Worm (Caenorhabditis elegans) whole organism, early embryonic: ENCODE results near the gene srbc-30.

Experiments used
- B0310.2 ChIP-seq: sonication (generic microtip); optimal IDR thresholded peaks from 2 replicates; lab custom pipeline; 2016; ENCODE audit warnings: mild to moderate bottlenecking, missing genetic modification characterization, missing compliant biosample characterization
- F13C5.2 ChIP-seq: sonication (generic microtip); optimal IDR thresholded peaks from 2 replicates; lab custom pipeline; 2017; ENCODE audit warnings: mild to moderate bottlenecking, missing genetic modification characterization, inconsistent platforms, missing compliant biosample characterization
- aly-1 ChIP-seq: sonication (generic microtip); optimal IDR thresholded peaks from 2 replicates; lab custom pipeline; 2016; ENCODE audit warnings: missing genetic modification characterization, missing compliant biosample characterization
- ama-1 ChIP-seq: fragments of 150-350 bp; optimal IDR thresholded peaks from 2 replicates; lab custom pipeline; 2014
- ceh-13 ChIP-seq: fragments of 200-800 bp; sonication (Bioruptor generic); optimal IDR thresholded peaks from 2 replicates; lab custom pipeline; 2018; ENCODE audit warnings: mild to moderate bottlenecking, missing genetic modification characterization, missing compliant biosample characterization
- ceh-36 ChIP-seq: sonication (generic microtip); optimal IDR thresholded peaks from 2 replicates; lab custom pipeline; 2016; ENCODE audit warnings: missing genetic modification characterization, inconsistent platforms, missing compliant biosample characterization
- ets-7 ChIP-seq: sonication (generic microtip); optimal IDR thresholded peaks from 2 replicates; lab custom pipeline; 2016; ENCODE audit warnings: missing genotype, missing genetic modification characterization, missing compliant biosample characterization
- flt-1 ChIP-seq: fragments of 200-800 bp; sonication (Bioruptor generic); IDR thresholded peaks from 2 replicates; pipeline ENCODE4 v1.3.6; 2022; ENCODE audit warnings: missing genetic modification characterization, missing compliant biosample characterization
- hmbx-1 ChIP-seq: sonication (generic microtip); optimal IDR thresholded peaks from 2 replicates; lab custom pipeline; 2016; ENCODE audit warnings: mild to moderate bottlenecking, missing genetic modification characterization, missing compliant biosample characterization
- hmg-4 ChIP-seq: fragments of 200-800 bp; sonication (Bioruptor generic); optimal IDR thresholded peaks from 2 replicates; lab custom pipeline; 2018; ENCODE audit warnings: mild to moderate bottlenecking, missing genetic modification characterization, missing compliant biosample characterization
- hnd-1 ChIP-seq: sonication (generic microtip); optimal IDR thresholded peaks from 2 replicates; lab custom pipeline; 2016; ENCODE audit warnings: missing genetic modification characterization, missing compliant biosample characterization
- pes-1 ChIP-seq: fragments of 200-800 bp; sonication (Bioruptor generic); IDR thresholded peaks from 2 replicates; pipeline ENCODE4 v1.3.6; 2022; ENCODE audit warnings: missing genetic modification reagents, missing genetic modification characterization, missing compliant biosample characterization
- scrt-1 ChIP-seq: fragments of 200-800 bp; sonication (Bioruptor generic); IDR thresholded peaks from 2 replicates; pipeline ENCODE4 v1.3.6; 2022; ENCODE audit warnings: missing genetic modification characterization, missing compliant biosample characterization
- sea-1 ChIP-seq: fragments of 200-800 bp; sonication (Bioruptor generic); conservative IDR thresholded peaks from 2 replicates; pipeline ENCODE4 v1.3.6; 2022; ENCODE audit warnings: missing genetic modification characterization, missing compliant biosample characterization
- tbx-11 ChIP-seq: fragments of 200-800 bp; sonication (Bioruptor generic); IDR thresholded peaks from 2 replicates; pipeline ENCODE4 v1.3.6; 2022; ENCODE audit warnings: missing genetic modification characterization, missing compliant biosample characterization
- tbx-37 ChIP-seq: fragments of 200-800 bp; sonication (Bioruptor generic); conservative IDR thresholded peaks from 2 replicates; pipeline ENCODE4 v1.3.6; 2022; ENCODE audit warnings: missing genetic modification reagents, missing genetic modification characterization, missing compliant biosample characterization
- tra-4 ChIP-seq: sonication (generic microtip); optimal IDR thresholded peaks from 2 replicates; lab custom pipeline; 2017; ENCODE audit warnings: missing genetic modification characterization, missing compliant biosample characterization

Gene srbc-30

ce11 chrV:3451646-3452045, 28.6 kb downstream of the srbc-30 start:
- TF ChIP-seq ceh-13 (GFP tag; lab: Kevin White, UChicago) (no peak), hmbx-1 (no peak), ama-1 (lab: Kevin White, UChicago) (no peak), hnd-1 (tag; lab: Kevin White, UChicago) (no peak), aly-1 (tag; lab: Kevin White, UChicago) (no peak), sea-1 (no peak), tbx-11 (GFP tag; lab: Robert Waterston, UW) (no peak), tbx-37 (GFP tag; lab: Robert Waterston, UW) (no peak), scrt-1 (GFP tag; lab: Robert Waterston, UW) (no peak), pes-1 (GFP tag; lab: Robert Waterston, UW) (no peak), tra-4 (tag; lab: Kevin White, UChicago) (no peak), ceh-36 (tag; lab: Kevin White, UChicago) (no peak), F13C5.2 (tag; lab: Kevin White, UChicago) (no peak), flt-1 (GFP tag; lab: Robert Waterston, UW) (no peak), ets-7 (tag; lab: Kevin White, UChicago) (no peak), B0310.2 (tag; lab: Kevin White, UChicago) (no peak), hmg-4 (no peak)

ce11 chrV:3450351-3450750, 29.9 kb downstream of the srbc-30 start:
- no peak for TF ChIP-seq pes-1 (GFP tag; lab: Robert Waterston, UW)

- no peak for TF ChIP-seq flt-1 (GFP tag; lab: Robert Waterston, UW)
- peak; percentile 70 for TF ChIP-seq ceh-36 (tag; lab: Kevin White, UChicago)
- TF ChIP-seq aly-1 (tag; lab: Kevin White, UChicago), result no peak
Observed at ce11 chrV:3449810-3450209, 30.4 kb downstream of the srbc-30 start.

ce11 chrV:3445090-3445832, 35.0 kb downstream of the srbc-30 start:
- TF ChIP-seq hmg-4 (peak; percentile 21), pes-1 (GFP tag; lab: Robert Waterston, UW) (no peak)

ce11 chrV:3444777-3445089, 35.5 kb downstream of the srbc-30 start, which contains the start of gene cfz-2:
Gene cfz-2 (minus strand): TSS chrV:3444877.
- TF ChIP-seq ets-7 (tag; lab: Kevin White, UChicago) (no peak), scrt-1 (GFP tag; lab: Robert Waterston, UW) (no peak), ama-1 (lab: Kevin White, UChicago) (no peak), ceh-36 (tag; lab: Kevin White, UChicago) (no peak), F13C5.2 (tag; lab: Kevin White, UChicago) (no peak), ceh-13 (GFP tag; lab: Kevin White, UChicago) (no peak), tra-4 (tag; lab: Kevin White, UChicago) (no peak), flt-1 (GFP tag; lab: Robert Waterston, UW) (no peak), tbx-37 (GFP tag; lab: Robert Waterston, UW) (no peak), sea-1 (no peak), B0310.2 (tag; lab: Kevin White, UChicago) (no peak), hmbx-1 (no peak), pes-1 (GFP tag; lab: Robert Waterston, UW) (no peak), hmg-4 (no peak), hnd-1 (tag; lab: Kevin White, UChicago) (no peak), tbx-11 (GFP tag; lab: Robert Waterston, UW) (no peak), aly-1 (tag; lab: Kevin White, UChicago) (no peak)

ce11 chrV:3442609-3443008, 37.6 kb downstream of the srbc-30 start:
- TF ChIP-seq B0310.2 (tag; lab: Kevin White, UChicago), result no peak
- TF ChIP-seq ets-7 (tag; lab: Kevin White, UChicago), result no peak
- no peak for TF ChIP-seq hmg-4
- no peak for TF ChIP-seq scrt-1 (GFP tag; lab: Robert Waterston, UW)
- no peak for TF ChIP-seq sea-1
- no peak for TF ChIP-seq flt-1 (GFP tag; lab: Robert Waterston, UW)
- no peak for TF ChIP-seq aly-1 (tag; lab: Kevin White, UChicago)
- TF ChIP-seq tra-4 (tag; lab: Kevin White, UChicago), result no peak
- TF ChIP-seq tbx-11 (GFP tag; lab: Robert Waterston, UW), result no peak

- no peak for TF ChIP-seq pes-1 (GFP tag; lab: Robert Waterston, UW)
- TF ChIP-seq hmbx-1, result no peak
- no peak for TF ChIP-seq ets-7 (tag; lab: Kevin White, UChicago)
- TF ChIP-seq F13C5.2 (tag; lab: Kevin White, UChicago), result no peak
- no peak for TF ChIP-seq scrt-1 (GFP tag; lab: Robert Waterston, UW)
- TF ChIP-seq hmg-4, result no peak
Observed at ce11 chrV:3431535-3431990, 48.7 kb downstream of the srbc-30 start, which contains the start of the genes T20D4.19 and srj-9. Gene T20D4.19 (minus strand): TSS chrV:3431635. Gene srj-9 (plus strand): TSS chrV:3431940.

- TF ChIP-seq scrt-1 (GFP tag; lab: Robert Waterston, UW), result no peak
- TF ChIP-seq B0310.2 (tag; lab: Kevin White, UChicago), result no peak
- TF ChIP-seq sea-1, result no peak
- TF ChIP-seq aly-1 (tag; lab: Kevin White, UChicago), result no peak
- TF ChIP-seq F13C5.2 (tag; lab: Kevin White, UChicago), result no peak
- TF ChIP-seq pes-1 (GFP tag; lab: Robert Waterston, UW), result no peak
- TF ChIP-seq tra-4 (tag; lab: Kevin White, UChicago), result no peak
- TF ChIP-seq hnd-1 (tag; lab: Kevin White, UChicago), result no peak
- TF ChIP-seq ama-1 (lab: Kevin White, UChicago), result no peak
- no peak for TF ChIP-seq ceh-36 (tag; lab: Kevin White, UChicago)
- TF ChIP-seq hmg-4, result no peak
- TF ChIP-seq tbx-11 (GFP tag; lab: Robert Waterston, UW), result no peak
- no peak for TF ChIP-seq ets-7 (tag; lab: Kevin White, UChicago)
- no peak for TF ChIP-seq hmbx-1
- no peak for TF ChIP-seq flt-1 (GFP tag; lab: Robert Waterston, UW)
Observed at ce11 chrV:3428697-3429096, 51.5 kb downstream of the srbc-30 start, which contains the start of gene srab-20. Gene srab-20 (plus strand): TSS chrV:3428997.
